Worm (Caenorhabditis elegans) whole organism, late embryonic: ENCODE data around the gene Y39A3A.4.

Experiments
- eyg-1 ChIP-seq: sonication (generic microtip); optimal IDR thresholded peaks from 2 replicates; lab custom pipeline; 2016; ENCODE audit warnings: missing genotype, missing genetic modification characterization, missing compliant biosample characterization
- tbx-2 ChIP-seq: sonication (generic microtip); optimal IDR thresholded peaks from 2 replicates; lab custom pipeline; 2016; ENCODE audit warnings: missing genetic modification characterization, missing compliant biosample characterization

ce11 chrIII:2091367-2091766, 15.0 kb upstream of the Y39A3A.4 start:
- TF ChIP-seq tbx-2 (tag; lab: Kevin White, UChicago) (no peak), eyg-1 (tag; lab: Kevin White, UChicago) (no peak)
